Fruit fly (Drosophila melanogaster): Measurements from ENCODE around the gene CG42592.
A peak's percentile ranks its signal among the peaks of the same experiment; 100 is the strongest.

Gene CG42592

dm6 chr3R:29836188-29836587, at the start of gene CG42592:
CG42592 (minus strand) TSS chr3R:29836288.
- no peak for TF ChIP-seq Hnf4 (GFP tag; optimal IDR thresholded peaks at IDR 0.05)
- TF ChIP-seq woc (GFP tag; optimal IDR thresholded peaks at IDR 0.05) = no peak
- TF ChIP-seq brk (GFP tag; optimal IDR thresholded peaks at IDR 0.05) = no peak
- no peak for TF ChIP-seq sage (GFP tag; optimal IDR thresholded peaks at IDR 0.05)
- TF ChIP-seq pan (optimal IDR thresholded peaks at IDR 0.05) = no peak
- no peak for TF ChIP-seq CrebA (GFP tag; optimal IDR thresholded peaks at IDR 0.05; ENCODE audit: borderline replicate concordance)
- TF ChIP-seq sv (GFP tag; optimal IDR thresholded peaks at IDR 0.05) = no peak
- TF ChIP-seq GATAd (GFP tag; optimal IDR thresholded peaks at IDR 0.05) = no peak

dm6 chr3R:29880306-29880705, 44.2 kb upstream of the CG42592 start:
- TF ChIP-seq HLH106 (tag; optimal IDR thresholded peaks at IDR 0.05) = no peak
- no peak for TF ChIP-seq Mio (GFP tag; optimal IDR thresholded peaks at IDR 0.05)
- no peak for TF ChIP-seq dl (GFP tag; optimal IDR thresholded peaks at IDR 0.05; ENCODE audit: insufficient read depth in 1 of 2, partially characterized antibody in 2 of 2)
- no peak for TF ChIP-seq Myc (optimal IDR thresholded peaks at IDR 0.05)
- TF ChIP-seq h (GFP tag; optimal IDR thresholded peaks at IDR 0.05) = no peak
- no peak for TF ChIP-seq CrebA (GFP tag; optimal IDR thresholded peaks at IDR 0.05; ENCODE audit: borderline replicate concordance)
- TF ChIP-seq Hnf4 (GFP tag; optimal IDR thresholded peaks at IDR 0.05) = no peak
- TF ChIP-seq N (GFP tag; optimal IDR thresholded peaks at IDR 0.05) = no peak
- no peak for TF ChIP-seq brk (GFP tag; optimal IDR thresholded peaks at IDR 0.05)
- no peak for TF ChIP-seq CG9705 (GFP tag; optimal IDR thresholded peaks at IDR 0.05)
- no peak for TF ChIP-seq usp (GFP tag; optimal IDR thresholded peaks at IDR 0.05)
- no peak for TF ChIP-seq foxo (GFP tag; optimal IDR thresholded peaks at IDR 0.05)

dm6 chr3R:29876733-29877193, 40.7 kb upstream of the CG42592 start, which contains the start of gene CG31038:
CG31038 (plus strand) TSS chr3R:29877059.
- TF ChIP-seq rgr (GFP tag; optimal IDR thresholded peaks at IDR 0.05) (peak; percentile 15), fru (GFP tag; optimal IDR thresholded peaks at IDR 0.05) (peak; percentile 51), sv (GFP tag; optimal IDR thresholded peaks at IDR 0.05) (no peak), Sp1 (GFP tag; optimal IDR thresholded peaks at IDR 0.05) (peak; percentile 39), GATAd (GFP tag; optimal IDR thresholded peaks at IDR 0.05) (no peak), pan (optimal IDR thresholded peaks at IDR 0.05) (no peak), Dif (GFP tag; optimal IDR thresholded peaks at IDR 0.05; ENCODE audit: partially characterized antibody) (peak; percentile 92), N (GFP tag; optimal IDR thresholded peaks at IDR 0.05) (peak; percentile 34), Myc (optimal IDR thresholded peaks at IDR 0.05) (no peak), Rel (GFP tag; optimal IDR thresholded peaks at IDR 0.05) (no peak), Rel (tag; optimal IDR thresholded peaks at IDR 0.05) (peak; percentile 67), Vsx2 (GFP tag; optimal IDR thresholded peaks at IDR 0.05; ENCODE audit: partially characterized antibody) (peak; percentile 46), foxo (GFP tag; optimal IDR thresholded peaks at IDR 0.05) (peak in 1 of 2 experiments; percentile 37), h (GFP tag; optimal IDR thresholded peaks at IDR 0.05) (peak; percentile 65), Jra (GFP tag; optimal IDR thresholded peaks at IDR 0.05) (peak; percentile 43), psq (GFP tag; optimal IDR thresholded peaks at IDR 0.05) (peak; percentile 44), HLH106 (tag; optimal IDR thresholded peaks at IDR 0.05) (peak; percentile 35), ey (GFP tag; optimal IDR thresholded peaks at IDR 0.05) (peak; percentile 55), Mio (GFP tag; optimal IDR thresholded peaks at IDR 0.05) (no peak), brk (GFP tag; optimal IDR thresholded peaks at IDR 0.05) (peak; percentile 71), OdsH (GFP tag; optimal IDR thresholded peaks at IDR 0.05) (peak; percentile 59), dl (GFP tag; optimal IDR thresholded peaks at IDR 0.05; ENCODE audit: insufficient read depth in 1 of 2, partially characterized antibody in 2 of 2) (peak; percentile 66 to 76), dmrt93B (GFP tag; optimal IDR thresholded peaks at IDR 0.05) (peak; percentile 16), sage (GFP tag; optimal IDR thresholded peaks at IDR 0.05) (peak; percentile 62), Hnf4 (GFP tag; optimal IDR thresholded peaks at IDR 0.05) (peak; percentile 63), br (GFP tag; optimal IDR thresholded peaks at IDR 0.05) (peak; percentile 59), Hr78 (GFP tag; optimal IDR thresholded peaks at IDR 0.05) (no peak), Hr83 (GFP tag; optimal IDR thresholded peaks at IDR 0.05; ENCODE audit: poor library complexity, severe bottlenecking) (peak; percentile 78), CG32264 (GFP tag; optimal IDR thresholded peaks at IDR 0.05) (no peak), tai (GFP tag; optimal IDR thresholded peaks at IDR 0.05) (no peak), woc (GFP tag; optimal IDR thresholded peaks at IDR 0.05) (peak; percentile 92), Dfd (GFP tag; optimal IDR thresholded peaks at IDR 0.05) (no peak), lola (GFP tag; optimal IDR thresholded peaks at IDR 0.05) (no peak)

All from whole organism, wandering third instar larva.